Fruit fly (Drosophila melanogaster): ENCODE measurements around the gene CG10466.

The CG10466 gene

dm6 chr2L:19791321-19792281 lies at the start of gene CG10466, which contains the start of gene CdGAPr (continued):
- no peak for TF ChIP-seq CG14050 (GFP tag; IDR thresholded peaks at IDR 0.05)
- no peak for TF ChIP-seq CG17328 (GFP tag; IDR thresholded peaks at IDR 0.05)
- TF ChIP-seq D19A (tag; optimal IDR thresholded peaks at IDR 0.05), result peak; percentile 50
- TF ChIP-seq CG15073 (GFP tag; optimal IDR thresholded peaks at IDR 0.05), result no peak
- TF ChIP-seq danr (GFP tag; IDR thresholded peaks at IDR 0.05), result no peak
- peak; percentile 66 for TF ChIP-seq YL-1 (GFP tag; optimal IDR thresholded peaks at IDR 0.05)
- TF ChIP-seq CG1603 (tag; optimal IDR thresholded peaks at IDR 0.05), result peak; percentile 11
- TF ChIP-seq crol (GFP tag; IDR thresholded peaks at IDR 0.05), result 0 out of 2 replicates have a peak, but pooled peaks have one; percentile 21
- no peak for TF ChIP-seq CG2678 (tag; optimal IDR thresholded peaks at IDR 0.05)
- TF ChIP-seq zfh1 (GFP tag; IDR thresholded peaks at IDR 0.05), result no peak
- TF ChIP-seq aop (GFP tag; IDR thresholded peaks at IDR 0.05), result peak; percentile 18; the same call in 1 of the 2 replicates
- TF ChIP-seq CG18011 (GFP tag; optimal IDR thresholded peaks at IDR 0.05), result no peak
- peak; percentile 80 for TF ChIP-seq Ets65A (GFP tag)
- no peak for TF ChIP-seq lbe (GFP tag; optimal IDR thresholded peaks at IDR 0.05)
- no peak for TF ChIP-seq CG17912 (GFP tag; optimal IDR thresholded peaks at IDR 0.05)
- TF ChIP-seq ems (GFP tag; optimal IDR thresholded peaks at IDR 0.05), result no peak
- peak; percentile 93 for TF ChIP-seq CG31365 (tag; optimal IDR thresholded peaks at IDR 0.05)
- peak; percentile 15 for TF ChIP-seq run (tag; optimal IDR thresholded peaks at IDR 0.05)
- no peak for TF ChIP-seq CG11723 (GFP tag; optimal IDR thresholded peaks at IDR 0.05)
- TF ChIP-seq CG31441 (GFP tag; IDR thresholded peaks at IDR 0.05), result no peak
- TF ChIP-seq al (GFP tag; IDR thresholded peaks at IDR 0.05), result no peak
- TF ChIP-seq CG11398 (GFP tag; optimal IDR thresholded peaks at IDR 0.05), result peak; percentile 2
- no peak for TF ChIP-seq CG3838 (GFP tag; optimal IDR thresholded peaks at IDR 0.05)
- TF ChIP-seq lmd (GFP tag; IDR thresholded peaks at IDR 0.05), result no peak
- TF ChIP-seq ab (GFP tag; optimal IDR thresholded peaks at IDR 0.05), result no peak
- TF ChIP-seq vfl (GFP tag; optimal IDR thresholded peaks at IDR 0.05), result no peak
- TF ChIP-seq E2f1 (GFP tag; IDR thresholded peaks at IDR 0.05), result no peak
- TF ChIP-seq CkIIα-i1 (GFP tag; IDR thresholded peaks at IDR 0.05), result no peak
- peak in 1 of 2 experiments; percentile 9 for TF ChIP-seq insv (GFP tag; optimal IDR thresholded peaks at IDR 0.05)
- TF ChIP-seq CG33557 (GFP tag; optimal IDR thresholded peaks at IDR 0.05), result no peak
- no peak for TF ChIP-seq CG14965 (GFP tag; optimal IDR thresholded peaks at IDR 0.05; ENCODE audit: borderline replicate concordance)
- TF ChIP-seq Meics (GFP tag; optimal IDR thresholded peaks at IDR 0.05), result peak; percentile 14
- no peak for TF ChIP-seq z (GFP tag; IDR thresholded peaks at IDR 0.05)
- no peak for TF ChIP-seq CG17568 (GFP tag; optimal IDR thresholded peaks at IDR 0.05)
- peak; percentile 36 for TF ChIP-seq bbx (GFP tag; IDR thresholded peaks at IDR 0.05; ENCODE audit: partially characterized antibody)
- peak; percentile 47 for TF ChIP-seq wek (GFP tag; optimal IDR thresholded peaks at IDR 0.05)
- TF ChIP-seq CG6654 (GFP tag; optimal IDR thresholded peaks at IDR 0.05), result no peak
- TF ChIP-seq schlank (tag; optimal IDR thresholded peaks at IDR 0.05), result no peak
- TF ChIP-seq repo (GFP tag; optimal IDR thresholded peaks at IDR 0.05), result no peak
- no peak for TF ChIP-seq wdn (GFP tag; IDR thresholded peaks at IDR 0.05)
- no peak for TF ChIP-seq hkb (optimal IDR thresholded peaks at IDR 0.05)
- TF ChIP-seq hkb (GFP tag; IDR thresholded peaks at IDR 0.05), result peak; percentile 44; the same call in 1 of the 2 replicates
- TF ChIP-seq CG17186 (GFP tag; optimal IDR thresholded peaks at IDR 0.05), result peak; percentile 24
- TF ChIP-seq phol (tag; optimal IDR thresholded peaks at IDR 0.05), result peak; percentile 46
- TF ChIP-seq Sin3A (optimal IDR thresholded peaks at IDR 0.05), result peak; percentile 54
- TF ChIP-seq Kr (GFP tag; optimal IDR thresholded peaks at IDR 0.05), result no peak
- no peak for TF ChIP-seq mam (GFP tag; optimal IDR thresholded peaks at IDR 0.05)
- TF ChIP-seq gsb-n (tag; optimal IDR thresholded peaks at IDR 0.05), result peak; percentile 52
- no peak for TF ChIP-seq HmgD (GFP tag; optimal IDR thresholded peaks at IDR 0.05)
- TF ChIP-seq Trl (optimal IDR thresholded peaks at IDR 0.05), result peak in 1 of 2 experiments; percentile 19
- TF ChIP-seq Trl (GFP tag; optimal IDR thresholded peaks at IDR 0.05), result no peak
